Worm (Caenorhabditis elegans): ENCODE data around the gene B0281.1.

ce11 chrII:2289441-2289840 is 23.4 kb upstream of the B0281.1 start:
- TF ChIP-seq daf-12 (tag; optimal IDR thresholded peaks at IDR 0.05) (no peak), nhr-23 (tag; optimal IDR thresholded peaks at IDR 0.05) (no peak), elt-1 (tag; optimal IDR thresholded peaks at IDR 0.05) (no peak), ceh-28 (tag; optimal IDR thresholded peaks at IDR 0.05) (no peak), skn-1 (tag; optimal IDR thresholded peaks at IDR 0.05) (no peak), hmg-11 (tag; optimal IDR thresholded peaks at IDR 0.05) (no peak), aly-2 (tag; optimal IDR thresholded peaks at IDR 0.05) (no peak), unc-39 (tag; optimal IDR thresholded peaks at IDR 0.05) (no peak)

All from whole organism, L3 larva.